Fruit fly (Drosophila melanogaster) Kc167 (cell line): ENCODE results near the gene tx.

ENCODE experiments used
- Myc ChIP-seq: fragments of >200 bp; optimal IDR thresholded peaks from 2 replicates; lab custom pipeline; 2017; ENCODE audit warnings: missing external identifiers
- Sin3A ChIP-seq: fragments of >200 bp; optimal IDR thresholded peaks from 2 replicates; lab custom pipeline; 2018; ENCODE audit warnings: missing external identifiers
- h ChIP-seq: fragments of >200 bp; optimal IDR thresholded peaks from 3 replicates; lab custom pipeline; 2018; ENCODE audit warnings: missing external identifiers
- insv ChIP-seq: fragments of >200 bp; optimal IDR thresholded peaks from 3 replicates; lab custom pipeline; 2018; ENCODE audit warnings: missing external identifiers
- psq ChIP-seq: fragments of >200 bp; optimal IDR thresholded peaks from 2 replicates; lab custom pipeline; 2017; ENCODE audit warnings: missing external identifiers
- ttk ChIP-seq: sonication (Bioruptor generic); optimal IDR thresholded peaks from 2 replicates; lab custom pipeline; 2017; ENCODE audit warnings: missing external identifiers

Gene tx

DNA sequence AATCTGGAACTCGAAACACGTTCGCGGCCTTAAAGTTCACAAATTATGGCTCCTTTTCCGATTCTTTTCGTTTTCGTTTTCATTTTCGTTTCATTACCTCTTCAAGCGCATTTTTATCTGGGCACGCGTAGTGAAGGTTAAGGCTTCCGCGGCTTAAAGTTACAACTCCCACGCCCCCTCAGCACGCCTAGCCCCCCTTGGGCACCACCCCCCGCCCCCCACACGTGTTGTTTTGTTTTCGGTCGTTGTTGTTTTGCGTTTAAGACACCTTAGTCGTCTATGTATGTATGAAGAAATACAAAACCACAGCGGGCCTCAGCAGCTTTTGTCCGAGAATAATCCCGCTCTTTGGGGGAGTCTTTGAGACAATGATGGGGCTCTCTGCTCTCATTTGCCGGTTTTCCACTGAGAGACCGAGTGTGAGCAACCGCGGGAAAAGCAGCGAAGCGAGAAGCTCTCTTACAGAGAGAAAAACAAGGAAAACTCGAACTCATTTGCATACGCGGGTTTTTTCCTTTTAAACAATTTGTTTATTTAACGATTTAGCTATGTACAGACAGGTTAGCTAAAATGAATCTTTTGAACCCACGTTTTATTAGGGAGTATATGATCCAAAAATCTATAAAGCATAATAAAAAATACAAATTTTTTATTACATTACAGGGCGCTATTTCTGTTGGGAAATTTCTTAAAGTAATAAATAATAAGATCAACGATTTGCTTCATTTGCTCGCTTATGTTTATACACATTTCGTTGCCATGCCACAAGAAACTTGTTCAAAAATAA, 21.8 kb downstream of the tx start:
- TF ChIP-seq insv (lab: Kevin White, UChicago), result no peak
- no peak for TF ChIP-seq Myc (lab: Kevin White, UChicago)
- no peak for TF ChIP-seq ttk (lab: Kevin White, UChicago)
- TF ChIP-seq h (lab: Kevin White, UChicago), result no peak
- TF ChIP-seq Sin3A (lab: Kevin White, UChicago), result no peak
- TF ChIP-seq psq (lab: Kevin White, UChicago), result no peak

dm6 chr3R:26463146-26463545, 22.6 kb downstream of the tx start:
- TF ChIP-seq ttk (lab: Kevin White, UChicago) (no peak), insv (lab: Kevin White, UChicago) (no peak), Sin3A (lab: Kevin White, UChicago) (no peak), psq (lab: Kevin White, UChicago) (no peak), Myc (lab: Kevin White, UChicago) (no peak), h (lab: Kevin White, UChicago) (no peak)

- TF ChIP-seq psq (lab: Kevin White, UChicago) (no peak), h (lab: Kevin White, UChicago) (no peak), ttk (lab: Kevin White, UChicago) (no peak), Myc (lab: Kevin White, UChicago) (no peak), Sin3A (lab: Kevin White, UChicago) (no peak), insv (lab: Kevin White, UChicago) (no peak)
Measured at dm6 chr3R:26463558-26463957, 23.0 kb downstream of the tx start.

- TF ChIP-seq Myc (lab: Kevin White, UChicago) (no peak), h (lab: Kevin White, UChicago) (no peak), ttk (lab: Kevin White, UChicago) (no peak), psq (lab: Kevin White, UChicago) (no peak), Sin3A (lab: Kevin White, UChicago) (no peak), insv (lab: Kevin White, UChicago) (no peak)
Measured at dm6 chr3R:26464370-26464769, 23.8 kb downstream of the tx start.

dm6 chr3R:26465121-26465520, 24.5 kb downstream of the tx start:
- TF ChIP-seq Myc (lab: Kevin White, UChicago) (no peak), h (lab: Kevin White, UChicago) (no peak), Sin3A (lab: Kevin White, UChicago) (no peak)

DNA sequence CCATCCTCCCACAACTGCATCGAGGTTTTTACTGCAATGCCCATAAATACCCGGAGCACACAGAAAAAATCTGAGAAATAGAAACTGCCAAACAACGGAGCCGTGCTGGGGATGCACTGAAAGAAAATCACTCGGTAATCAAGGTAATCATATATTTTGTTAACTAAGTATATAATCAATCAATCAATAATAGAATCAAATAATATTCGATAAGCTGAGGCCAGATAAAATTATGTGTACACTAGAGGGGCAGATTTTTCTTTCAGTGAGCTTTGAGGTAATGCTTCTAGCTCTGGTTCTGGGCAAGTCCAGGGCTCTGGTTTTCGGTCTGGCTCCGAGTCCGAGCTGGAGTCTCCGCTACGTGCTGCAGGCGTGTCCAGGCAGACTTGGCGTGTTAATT, 37.5 kb downstream of the tx start:
- TF ChIP-seq psq (lab: Kevin White, UChicago) (no peak), h (lab: Kevin White, UChicago) (no peak), Sin3A (lab: Kevin White, UChicago) (no peak), insv (lab: Kevin White, UChicago) (no peak), ttk (lab: Kevin White, UChicago) (no peak), Myc (lab: Kevin White, UChicago) (no peak)

DNA sequence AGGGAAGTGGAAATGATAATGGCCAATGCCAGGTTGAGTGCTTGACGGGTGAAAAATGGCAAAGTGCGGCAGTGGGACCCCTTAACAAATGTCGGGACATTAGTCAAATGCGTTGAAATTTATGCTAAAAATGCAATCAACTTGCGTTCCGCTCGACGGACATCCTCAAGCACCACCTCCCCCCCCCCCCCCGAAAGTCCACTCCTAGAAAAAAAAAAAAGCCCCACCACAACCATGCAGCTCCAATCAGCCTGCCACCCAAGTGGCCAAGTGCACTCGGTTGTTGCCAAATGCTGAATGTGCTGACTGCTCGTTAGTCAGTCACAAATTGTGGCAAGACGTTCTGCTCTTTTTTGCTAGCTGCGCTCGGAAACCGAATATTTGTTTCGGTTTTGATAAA, 38.1 kb downstream of the tx start:
- TF ChIP-seq Myc (lab: Kevin White, UChicago) (no peak), ttk (lab: Kevin White, UChicago) (no peak), h (lab: Kevin White, UChicago) (no peak), Sin3A (lab: Kevin White, UChicago) (no peak), psq (lab: Kevin White, UChicago) (no peak), insv (lab: Kevin White, UChicago) (no peak)

- TF ChIP-seq Sin3A (lab: Kevin White, UChicago) (no peak), psq (lab: Kevin White, UChicago) (no peak), ttk (lab: Kevin White, UChicago) (no peak), insv (lab: Kevin White, UChicago) (no peak), Myc (lab: Kevin White, UChicago) (no peak), h (lab: Kevin White, UChicago) (no peak)
Measured at dm6 chr3R:26479208-26479607, 38.6 kb downstream of the tx start.

DNA sequence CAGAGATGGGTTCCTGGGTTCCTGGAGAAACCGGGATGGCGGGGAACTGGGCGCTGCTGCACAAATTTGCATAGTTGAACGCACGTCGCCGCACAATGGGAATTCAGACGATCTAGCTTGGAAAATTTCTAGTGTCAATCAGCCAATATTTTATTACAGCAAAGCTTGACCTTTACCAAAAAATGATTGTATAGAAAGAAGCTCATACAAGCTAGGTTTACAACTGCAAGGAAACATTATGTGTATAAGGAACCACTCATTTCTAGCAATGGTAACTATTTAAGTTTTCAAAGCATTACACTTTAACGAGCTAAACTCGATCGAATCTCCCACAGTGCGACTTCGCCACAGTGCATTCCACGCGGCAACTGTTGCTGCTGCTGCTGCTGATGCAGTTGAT, 39.8 kb downstream of the tx start:
- TF ChIP-seq psq (lab: Kevin White, UChicago) (no peak), Myc (lab: Kevin White, UChicago) (no peak), ttk (lab: Kevin White, UChicago) (no peak), h (lab: Kevin White, UChicago) (no peak), insv (lab: Kevin White, UChicago) (no peak), Sin3A (lab: Kevin White, UChicago) (no peak)

DNA sequence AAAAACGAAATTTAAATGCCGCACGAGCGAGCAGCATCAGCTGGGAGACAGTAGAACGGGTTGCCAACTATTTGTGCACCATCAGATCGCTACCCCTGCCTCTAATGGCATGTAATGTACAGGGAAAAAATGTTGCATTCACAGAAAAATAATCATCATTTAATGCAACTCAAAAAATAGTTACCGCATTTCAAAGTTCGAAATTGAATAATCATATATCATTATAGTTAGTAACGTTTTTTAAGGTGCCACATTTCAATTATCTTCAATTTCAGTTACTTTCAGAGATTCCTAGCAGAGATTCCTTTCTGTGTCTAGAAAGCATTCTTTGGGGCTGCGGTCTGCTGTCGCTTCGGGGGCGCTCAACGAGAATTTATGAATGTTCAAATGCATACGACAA, 40.7 kb downstream of the tx start:
- TF ChIP-seq Sin3A (lab: Kevin White, UChicago) (no peak), insv (lab: Kevin White, UChicago) (no peak), ttk (lab: Kevin White, UChicago) (no peak), h (lab: Kevin White, UChicago) (no peak), psq (lab: Kevin White, UChicago) (no peak), Myc (lab: Kevin White, UChicago) (no peak)

DNA sequence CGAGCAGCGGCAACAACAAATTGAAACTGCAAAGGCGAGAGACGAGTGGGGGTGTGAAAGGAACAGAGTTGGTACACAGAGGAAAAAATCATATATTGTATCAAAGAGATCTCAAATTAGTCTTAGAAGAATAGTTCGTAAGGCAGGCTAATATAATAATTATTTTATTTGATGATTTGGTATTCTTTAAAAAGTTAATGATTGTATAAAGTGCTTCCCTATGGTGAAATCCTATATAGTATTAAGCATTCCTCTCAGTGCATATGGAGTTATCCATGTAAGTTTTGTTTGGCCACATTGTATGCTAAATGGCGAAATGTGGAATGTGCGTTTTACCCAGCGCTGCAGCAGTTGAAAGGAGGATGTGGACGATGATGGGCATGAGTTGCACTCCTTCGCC, 43.1 kb downstream of the tx start:
- TF ChIP-seq h (lab: Kevin White, UChicago) (no peak), psq (lab: Kevin White, UChicago) (no peak), insv (lab: Kevin White, UChicago) (no peak), Sin3A (lab: Kevin White, UChicago) (no peak), ttk (lab: Kevin White, UChicago) (no peak), Myc (lab: Kevin White, UChicago) (no peak)
